Worm (Caenorhabditis elegans) whole organism, L1 larva: ENCODE data around the gene Y22F5A.11.
A peak's percentile ranks its signal among the peaks of the same experiment; 100 is the strongest.

Experiments
- C04F5.9 ChIP-seq: sonication (generic microtip); optimal IDR thresholded peaks from 2 replicates; lab custom pipeline; 2016; ENCODE audit warnings: missing genetic modification characterization, missing compliant biosample characterization
- C16A3.4 ChIP-seq: fragments of 150-350 bp; optimal IDR thresholded peaks from 2 replicates; lab custom pipeline; 2014; ENCODE audit warnings: missing biosample characterization, missing genetic modification characterization
- Y116A8C.19 ChIP-seq: sonication (generic microtip); optimal IDR thresholded peaks from 2 replicates; lab custom pipeline; 2016; ENCODE audit warnings: missing compliant biosample characterization, missing genetic modification characterization, borderline replicate concordance
- aly-2 ChIP-seq: fragments of 150-350 bp; optimal IDR thresholded peaks from 2 replicates; lab custom pipeline; 2014; ENCODE audit warnings: missing biosample characterization, missing genetic modification characterization
- blmp-1 ChIP-seq: fragments of 150-350 bp; optimal IDR thresholded peaks from 2 replicates; lab custom pipeline; 2014; ENCODE audit warnings: missing biosample characterization, missing genetic modification characterization
- ceh-90 ChIP-seq: sonication (generic microtip); optimal IDR thresholded peaks from 2 replicates; lab custom pipeline; 2016; ENCODE audit warnings: missing genetic modification characterization, missing compliant biosample characterization
- ces-1 ChIP-seq: fragments of 150-350 bp; optimal IDR thresholded peaks from 2 replicates; lab custom pipeline; 2014; ENCODE audit warnings: missing biosample characterization, missing genetic modification reagents, missing genetic modification characterization
- dpl-1 ChIP-seq, 3 experiments: fragments of 150-350 bp in 2 of 3; sonication (generic microtip) in 1 of 3; optimal IDR thresholded peaks; 2 replicates each; lab custom pipeline; 2014 to 2017; ENCODE audit warnings: missing biosample characterization in 3 of 3, missing genetic modification characterization in 3 of 3, missing genetic modification reagents in 3 of 3
- efl-1 ChIP-seq, 4 experiments: fragments of 150-350 bp; optimal IDR thresholded peaks in 3 of 4; peaks in 1 of 4; 1 replicate in 1 of 4; 2 replicates in 3 of 4; lab custom pipeline; 2014; ENCODE audit warnings: missing biosample characterization in 2 of 4, missing genetic modification characterization in 2 of 4, missing genetic modification reagents in 2 of 4
- egl-13 ChIP-seq: sonication (generic microtip); optimal IDR thresholded peaks from 2 replicates; lab custom pipeline; 2016; ENCODE audit warnings: missing genotype, missing genetic modification reagents, missing genetic modification characterization, missing compliant biosample characterization
- egl-27 ChIP-seq, 2 experiments: fragments of 150-350 bp in 1 of 2; sonication (generic microtip); optimal IDR thresholded peaks; 3 replicates each; lab custom pipeline; 2017 to 2018; ENCODE audit warnings: missing biosample characterization in 2 of 2, missing genetic modification characterization in 2 of 2, missing genetic modification reagents in 2 of 2
- fkh-10 ChIP-seq: sonication (generic microtip); optimal IDR thresholded peaks from 2 replicates; lab custom pipeline; 2017; ENCODE audit warnings: missing biosample characterization, missing genetic modification reagents, missing genetic modification characterization
- fkh-4 ChIP-seq: sonication (generic microtip); optimal IDR thresholded peaks from 2 replicates; lab custom pipeline; 2016; ENCODE audit warnings: missing compliant biosample characterization, missing genetic modification characterization, borderline replicate concordance
- fos-1 ChIP-seq: fragments of 150-350 bp; optimal IDR thresholded peaks from 2 replicates; lab custom pipeline; 2014; ENCODE audit warnings: missing biosample characterization, missing genetic modification characterization
- hlh-17 ChIP-seq: fragments of 200-800 bp; sonication (Bioruptor generic); optimal IDR thresholded peaks from 2 replicates; lab custom pipeline; 2018; ENCODE audit warnings: missing genetic modification characterization, mild to moderate bottlenecking, missing compliant biosample characterization, moderate library complexity, borderline replicate concordance
- irx-1 ChIP-seq: sonication (generic microtip); optimal IDR thresholded peaks from 2 replicates; lab custom pipeline; 2016; ENCODE audit warnings: missing genetic modification characterization, missing compliant biosample characterization
- isw-1 ChIP-seq: fragments of 200-800 bp; sonication (Bioruptor generic); IDR thresholded peaks from 2 replicates; pipeline ENCODE4 v1.3.6; 2022; ENCODE audit warnings: missing genetic modification characterization, missing compliant biosample characterization
- lin-14 ChIP-seq: fragments of 200-800 bp; sonication (Bioruptor generic); optimal IDR thresholded peaks from 2 replicates; lab custom pipeline; 2018; ENCODE audit warnings: mild to moderate bottlenecking, missing genetic modification characterization, moderate library complexity, missing compliant biosample characterization
- lin-15B ChIP-seq: fragments of 150-350 bp; sonication (generic microtip); optimal IDR thresholded peaks from 3 replicates; lab custom pipeline; 2014; ENCODE audit warnings: missing biosample characterization, missing genetic modification characterization
- lin-39 ChIP-seq: fragments of 150-350 bp; optimal IDR thresholded peaks from 2 replicates; lab custom pipeline; 2014; ENCODE audit warnings: missing biosample characterization, missing genetic modification reagents, missing genetic modification characterization
- lsy-2 ChIP-seq, 2 experiments: fragments of 150-350 bp; optimal IDR thresholded peaks; 2 replicates each; lab custom pipeline; 2014; ENCODE audit warnings: missing biosample characterization in 2 of 2, missing genetic modification characterization in 2 of 2
- mab-9 ChIP-seq: fragments of 200-800 bp; sonication (Bioruptor generic); IDR thresholded peaks from 2 replicates; pipeline ENCODE4 v1.3.6; 2022; ENCODE audit warnings: missing genetic modification reagents, missing genetic modification characterization, missing compliant biosample characterization
- mdl-1 ChIP-seq, 2 experiments: fragments of 150-350 bp; optimal IDR thresholded peaks; 2 replicates each; lab custom pipeline; 2014 to 2017; ENCODE audit warnings: missing biosample characterization in 2 of 2, missing genetic modification characterization in 2 of 2, inconsistent platforms in 1 of 2
- mep-1 ChIP-seq: fragments of 150-350 bp; optimal IDR thresholded peaks from 2 replicates; lab custom pipeline; 2014; ENCODE audit warnings: missing biosample characterization, missing genetic modification characterization
- nhr-11 ChIP-seq: fragments of 150-350 bp; optimal IDR thresholded peaks from 2 replicates; lab custom pipeline; 2014; ENCODE audit warnings: missing biosample characterization, missing genetic modification characterization
- nhr-20 ChIP-seq: sonication (generic microtip); optimal IDR thresholded peaks from 2 replicates; lab custom pipeline; 2016; ENCODE audit warnings: mild to moderate bottlenecking, missing genetic modification characterization, missing compliant biosample characterization
- nhr-237 ChIP-seq: fragments of 150-350 bp; optimal IDR thresholded peaks from 2 replicates; lab custom pipeline; 2014; ENCODE audit warnings: missing biosample characterization, missing genetic modification characterization
- nhr-47 ChIP-seq: sonication (generic microtip); optimal IDR thresholded peaks from 2 replicates; lab custom pipeline; 2016; ENCODE audit warnings: mild to moderate bottlenecking, missing genetic modification characterization, moderate library complexity, missing compliant biosample characterization
- nhr-71 ChIP-seq: sonication (generic microtip); optimal IDR thresholded peaks from 2 replicates; lab custom pipeline; 2016; ENCODE audit warnings: mild to moderate bottlenecking, missing genetic modification characterization, moderate library complexity, missing compliant biosample characterization
- nhr-76 ChIP-seq: sonication (generic microtip); optimal IDR thresholded peaks from 2 replicates; lab custom pipeline; 2017; ENCODE audit warnings: missing biosample characterization, missing genetic modification characterization
- nhr-77 ChIP-seq: fragments of 150-350 bp; optimal IDR thresholded peaks from 2 replicates; lab custom pipeline; 2014; ENCODE audit warnings: missing biosample characterization, missing genetic modification characterization
- nhr-90 ChIP-seq: sonication (generic microtip); optimal IDR thresholded peaks from 2 replicates; lab custom pipeline; 2016; ENCODE audit warnings: mild to moderate bottlenecking, missing genetic modification characterization, missing compliant biosample characterization; ENCODE audit not compliant: poor library complexity
- pag-3 ChIP-seq: sonication (generic microtip); optimal IDR thresholded peaks from 2 replicates; lab custom pipeline; 2017; ENCODE audit warnings: missing genetic modification characterization, mild to moderate bottlenecking, missing compliant biosample characterization, antibody characterized with exemption, borderline replicate concordance; ENCODE audit not compliant: insufficient read depth
- pax-3 ChIP-seq: fragments of 200-800 bp; sonication (Bioruptor generic); optimal IDR thresholded peaks from 2 replicates; lab custom pipeline; 2018; ENCODE audit warnings: mild to moderate bottlenecking, missing genetic modification characterization, moderate library complexity, missing compliant biosample characterization
- pqm-1 ChIP-seq: sonication (generic microtip); optimal IDR thresholded peaks from 3 replicates; lab custom pipeline; 2017; ENCODE audit warnings: missing biosample characterization, missing genetic modification characterization
- rnt-1 ChIP-seq: sonication (generic microtip); optimal IDR thresholded peaks from 2 replicates; lab custom pipeline; 2016; ENCODE audit warnings: mild to moderate bottlenecking, missing genetic modification characterization, moderate library complexity, missing compliant biosample characterization
- snpc-4 ChIP-seq: fragments of 150-350 bp; optimal IDR thresholded peaks from 2 replicates; lab custom pipeline; 2014; ENCODE audit warnings: missing biosample characterization, missing genetic modification characterization
- snu-23 ChIP-seq: sonication (generic microtip); optimal IDR thresholded peaks from 2 replicates; lab custom pipeline; 2016; ENCODE audit warnings: missing genetic modification characterization, missing compliant biosample characterization
- sox-4 ChIP-seq: sonication (generic microtip); optimal IDR thresholded peaks from 2 replicates; lab custom pipeline; 2016; ENCODE audit warnings: missing genetic modification characterization, missing compliant biosample characterization
- unc-130 ChIP-seq: fragments of 150-350 bp; optimal IDR thresholded peaks from 2 replicates; lab custom pipeline; 2017; ENCODE audit warnings: missing biosample characterization, missing genetic modification characterization, inconsistent platforms
- unc-62 ChIP-seq: fragments of 150-350 bp; optimal IDR thresholded peaks from 2 replicates; lab custom pipeline; 2014; ENCODE audit warnings: missing biosample characterization, missing genetic modification reagents, missing genetic modification characterization
- unc-86 ChIP-seq: sonication (generic microtip); optimal IDR thresholded peaks from 2 replicates; lab custom pipeline; 2016; ENCODE audit warnings: missing genetic modification characterization, missing compliant biosample characterization
- vab-15 ChIP-seq: sonication (generic microtip); optimal IDR thresholded peaks from 2 replicates; lab custom pipeline; 2017; ENCODE audit warnings: missing genotype, mild to moderate bottlenecking, missing genetic modification characterization, missing compliant biosample characterization
- zag-1 ChIP-seq: fragments of 150-350 bp; optimal IDR thresholded peaks from 2 replicates; lab custom pipeline; 2014; ENCODE audit warnings: missing biosample characterization, missing genetic modification characterization
- ztf-11 ChIP-seq, 2 experiments: sonication (generic microtip); optimal IDR thresholded peaks; 2 replicates each; lab custom pipeline; 2016 to 2017; ENCODE audit warnings: missing genetic modification characterization in 2 of 2, missing biosample characterization in 1 of 2, missing compliant biosample characterization in 1 of 2
- ztf-4 ChIP-seq: fragments of 150-350 bp; optimal IDR thresholded peaks from 2 replicates; lab custom pipeline; 2014; ENCODE audit warnings: missing biosample characterization, missing genetic modification characterization

The Y22F5A.11 gene

DNA sequence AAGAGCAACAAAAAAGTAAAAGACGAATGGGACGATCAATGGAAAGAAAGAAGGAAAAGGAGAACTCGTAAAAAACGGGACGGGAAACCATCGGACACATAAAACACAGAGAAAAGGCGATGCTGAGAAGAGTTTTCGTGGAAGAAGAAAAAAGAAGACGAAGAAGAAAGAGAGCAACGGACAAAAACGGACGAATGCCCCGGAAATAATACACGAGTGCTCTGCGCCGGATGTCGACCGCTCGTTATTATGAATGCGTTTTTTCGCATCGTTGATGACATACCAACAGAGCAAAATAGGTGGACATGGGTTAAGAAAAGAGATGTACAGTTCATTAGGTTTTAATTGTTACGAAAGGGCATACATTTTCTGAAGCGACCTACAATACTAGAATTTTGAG lies at the start of gene Y22F5A.11:
Gene Y22F5A.11, minus strand, starts transcription at position 28 of the 400 bp plus-strand sequence.
- TF ChIP-seq vab-15 (tag; lab: Kevin White, UChicago) (no peak), fos-1 (tag; lab: Kevin White, UChicago) (no peak), zag-1 (tag; lab: Kevin White, UChicago) (no peak), nhr-77 (tag; lab: Kevin White, UChicago) (no peak), dpl-1 (GFP tag; optimal IDR thresholded peaks at IDR 0.05; lab: Kevin White, UChicago) (no peak), unc-130 (tag; lab: Kevin White, UChicago) (no peak), irx-1 (tag; lab: Kevin White, UChicago) (no peak), fkh-4 (no peak), lin-14 (GFP tag; lab: Kevin White, UChicago) (peak; percentile 55), fkh-10 (peak; percentile 4), efl-1 (optimal IDR thresholded peaks at IDR 0.05; lab: Kevin White, UChicago) (no peak), efl-1 (GFP tag; optimal IDR thresholded peaks at IDR 0.05 in 1 of 2; lab: Kevin White, UChicago) (no peak), C16A3.4 (tag; lab: Kevin White, UChicago) (no peak), nhr-20 (tag; lab: Kevin White, UChicago) (no peak), nhr-11 (no peak)
- TF ChIP-seq, all 84 proteins: peak for 2

DNA sequence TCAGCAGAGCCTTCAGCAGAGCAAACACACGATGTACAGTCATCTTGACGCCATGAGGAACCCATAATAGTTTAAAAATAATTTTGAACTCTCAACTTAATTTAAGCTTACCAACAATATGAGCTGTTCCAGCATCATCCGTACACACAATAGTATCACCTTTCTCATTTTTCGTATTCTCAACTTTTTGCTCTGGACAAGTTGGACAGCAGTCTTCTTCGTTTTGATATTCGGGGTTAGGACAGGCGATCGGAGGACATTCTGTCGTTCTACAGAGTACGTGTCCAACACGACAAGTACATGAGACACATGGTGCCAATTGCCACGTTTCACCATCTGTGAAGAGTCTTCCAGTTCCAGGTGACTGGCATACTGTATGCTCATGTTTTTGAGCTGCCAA lies 48.1 kb upstream of the Y22F5A.11 start:
- TF ChIP-seq unc-62 (GFP tag; lab: Kevin White, UChicago): no peak
- no peak for TF ChIP-seq lin-15B (tag; lab: Kevin White, UChicago)
- no peak for TF ChIP-seq nhr-90 (tag; lab: Kevin White, UChicago)
- no peak for TF ChIP-seq ztf-4 (tag; lab: Kevin White, UChicago)
- TF ChIP-seq mdl-1 (tag; optimal IDR thresholded peaks at IDR 0.05; lab: Kevin White, UChicago): no peak
- TF ChIP-seq snpc-4 (tag; lab: Kevin White, UChicago): no peak
- TF ChIP-seq lin-14 (GFP tag; lab: Kevin White, UChicago): no peak
- TF ChIP-seq pag-3 (tag; lab: Kevin White, UChicago): no peak
- TF ChIP-seq hlh-17: no peak
- no peak for TF ChIP-seq blmp-1 (tag; lab: Kevin White, UChicago)
- no peak for TF ChIP-seq vab-15 (tag; lab: Kevin White, UChicago)
- no peak for TF ChIP-seq lin-39 (tag; lab: Kevin White, UChicago)

DNA sequence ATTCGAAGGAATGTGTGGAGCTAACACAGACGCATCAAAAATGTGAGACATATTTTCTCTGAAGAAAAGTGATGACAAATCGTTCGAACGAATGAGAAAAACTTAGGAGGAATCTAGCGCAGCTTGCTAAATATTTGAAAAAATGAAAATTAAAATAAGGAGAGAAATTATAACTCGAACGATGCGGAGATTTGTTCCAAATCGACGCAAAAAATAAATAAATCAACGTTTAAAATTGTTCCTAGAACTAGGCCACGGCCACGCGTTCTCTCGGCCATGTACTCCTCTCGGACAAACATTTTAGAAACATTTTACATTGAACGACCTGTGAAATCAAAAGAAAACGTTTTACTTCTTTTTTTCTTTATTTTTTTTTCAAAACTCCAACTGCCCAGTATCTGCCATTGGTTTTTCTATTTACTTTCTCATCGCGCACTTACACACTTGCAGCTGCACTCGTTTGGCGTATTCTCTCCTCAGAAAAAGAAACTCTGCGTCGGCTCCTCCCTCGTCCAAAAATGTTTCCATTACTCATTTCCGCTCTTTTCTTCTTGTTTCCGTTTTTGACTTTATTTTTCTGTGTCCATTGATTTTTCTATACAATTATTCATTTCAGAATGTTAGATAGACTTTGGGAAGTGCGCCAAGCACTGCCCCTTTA lies 44.8 kb upstream of the Y22F5A.11 start, which contains the start of the genes gna-1 and B0024.13:
Gene gna-1, minus strand, starts transcription at position 51 of the 661 bp plus-strand sequence.
Gene B0024.13, plus strand, starts transcription at position 611 of the 661 bp plus-strand sequence.
- TF ChIP-seq unc-62 (GFP tag; lab: Kevin White, UChicago) (no peak), unc-130 (tag; lab: Kevin White, UChicago) (peak; percentile 33), ztf-11 (tag; optimal IDR thresholded peaks at IDR 0.05; lab: Kevin White, UChicago) (peak in 1 of 2 experiments; percentile 86), ces-1 (GFP tag; lab: Kevin White, UChicago) (no peak), nhr-237 (no peak), ceh-90 (tag; lab: Kevin White, UChicago) (peak; percentile 86), mab-9 (GFP tag; lab: Robert Waterston, UW) (no peak), lin-15B (tag; lab: Kevin White, UChicago) (peak; percentile 30), snpc-4 (tag; lab: Kevin White, UChicago) (peak; percentile 5), nhr-71 (tag; lab: Kevin White, UChicago) (peak; percentile 85), nhr-47 (tag; lab: Kevin White, UChicago) (peak; percentile 81), sox-4 (tag; lab: Kevin White, UChicago) (peak; percentile 77), egl-13 (tag; lab: Kevin White, UChicago) (peak; percentile 77), unc-86 (peak; percentile 45), rnt-1 (peak; percentile 97), isw-1 (GFP tag; lab: Robert Waterston, UW) (peak; percentile 57), nhr-90 (tag; lab: Kevin White, UChicago) (peak; percentile 83), egl-27 (tag; optimal IDR thresholded peaks at IDR 0.05; lab: Kevin White, UChicago) (no peak), vab-15 (tag; lab: Kevin White, UChicago) (no peak), pax-3 (peak; percentile 51), mep-1 (peak; percentile 72), pqm-1 (no peak), nhr-76 (tag; lab: Kevin White, UChicago) (no peak), ztf-4 (tag; lab: Kevin White, UChicago) (no peak), pag-3 (tag; lab: Kevin White, UChicago) (no peak), Y116A8C.19 (peak; percentile 12), C04F5.9 (tag; lab: Kevin White, UChicago) (peak; percentile 64), lsy-2 (tag; optimal IDR thresholded peaks at IDR 0.05; lab: Kevin White, UChicago) (peak; percentile 54 to 64), aly-2 (tag; lab: Kevin White, UChicago) (no peak), irx-1 (tag; lab: Kevin White, UChicago) (peak; percentile 81), snu-23 (GFP tag; lab: Kevin White, UChicago) (peak; percentile 77)
